Fruit fly (Drosophila melanogaster): ENCODE results near the gene Ir7b.

Gene Ir7b

dm6 chrX:7888386-7889024, 21.7 kb upstream of the Ir7b start, which contains the start of gene Acat1 (continued):
- TF ChIP-seq zen2 (GFP tag; IDR thresholded peaks at IDR 0.05; ENCODE audit: partially characterized antibody): no peak
- peak; percentile 83 for TF ChIP-seq vvl (GFP tag; IDR thresholded peaks at IDR 0.05)
- TF ChIP-seq prd (optimal IDR thresholded peaks at IDR 0.05): no peak
- TF ChIP-seq prd (GFP tag; IDR thresholded peaks at IDR 0.05): peak; percentile 72
- TF ChIP-seq CG16815 (GFP tag; optimal IDR thresholded peaks at IDR 0.05): peak; percentile 11
- TF ChIP-seq CG7271 (tag; optimal IDR thresholded peaks at IDR 0.05): peak; percentile 1
- TF ChIP-seq mirr (GFP tag; optimal IDR thresholded peaks at IDR 0.05): no peak
- 0 out of 2 replicates have a peak, but pooled peaks have one; percentile 11 for TF ChIP-seq Nf-YA (GFP tag; IDR thresholded peaks at IDR 0.05)
- peak; percentile 22; the same call in 1 of the 2 replicates for TF ChIP-seq E2f1 (GFP tag; IDR thresholded peaks at IDR 0.05)
- TF ChIP-seq CG7839 (tag; optimal IDR thresholded peaks at IDR 0.05): no peak
- peak; percentile 8 to 38 for TF ChIP-seq chif (GFP tag; optimal IDR thresholded peaks at IDR 0.05)
- TF ChIP-seq CG1603 (tag; optimal IDR thresholded peaks at IDR 0.05): no peak
- TF ChIP-seq chn (GFP tag; optimal IDR thresholded peaks at IDR 0.05): peak; percentile 53

DNA sequence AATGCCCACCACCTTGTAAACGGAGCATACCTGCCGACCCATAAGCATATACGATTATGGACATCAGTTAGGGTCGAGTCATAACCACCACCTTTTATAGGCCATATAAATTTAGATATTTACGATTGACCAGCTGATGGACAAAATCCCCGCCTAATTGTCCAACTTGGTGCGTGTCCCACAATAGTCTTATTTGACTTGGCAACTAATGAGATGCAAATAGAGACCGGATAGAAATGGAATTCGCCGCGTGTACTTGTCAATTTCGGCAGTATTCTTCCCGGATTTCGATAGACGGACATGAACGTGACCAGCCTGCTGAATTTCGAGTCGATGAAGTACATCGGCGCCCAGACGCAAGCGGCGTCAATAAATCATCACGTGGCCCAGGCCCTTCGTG, 17.6 kb upstream of the Ir7b start, which contains the start of gene Ir7g:
Gene Ir7g (plus strand): TSS at position 301 of the 400 bp plus-strand sequence.
- TF ChIP-seq lab (GFP tag; optimal IDR thresholded peaks at IDR 0.05) (no peak), cas (GFP tag; IDR thresholded peaks at IDR 0.05) (no peak), CG8944 (GFP tag; optimal IDR thresholded peaks at IDR 0.05) (no peak), luna (GFP tag; optimal IDR thresholded peaks at IDR 0.05) (no peak), Med (GFP tag) (no peak)

DNA sequence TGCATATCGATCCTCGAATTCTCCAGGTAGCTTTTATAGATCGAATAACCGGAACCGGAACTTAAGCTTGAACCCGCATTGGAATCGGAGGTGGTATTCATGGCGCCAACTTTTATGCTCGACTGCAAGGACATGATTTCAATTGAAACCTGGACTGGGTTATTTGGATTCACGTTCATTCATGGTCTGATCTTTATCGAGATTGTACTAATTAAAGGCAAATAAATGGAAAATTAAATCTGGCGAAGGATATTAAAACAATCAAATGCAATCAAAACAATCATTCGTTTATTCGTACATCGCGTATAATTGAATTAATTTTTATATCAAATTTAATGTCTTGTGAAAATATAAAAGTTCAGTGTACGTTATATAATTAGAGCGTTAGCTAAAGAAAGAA, 17.2 kb upstream of the Ir7b start, which contains the start of gene Ir7f:
Gene Ir7f (minus strand): TSS at position 101 of the 400 bp plus-strand sequence.
- TF ChIP-seq CG8478 (optimal IDR thresholded peaks at IDR 0.05) (no peak), CG1603 (tag; optimal IDR thresholded peaks at IDR 0.05) (no peak), schlank (tag; optimal IDR thresholded peaks at IDR 0.05) (no peak), CG17568 (GFP tag; optimal IDR thresholded peaks at IDR 0.05) (no peak), otp (GFP tag; IDR thresholded peaks at IDR 0.05) (no peak), bigmax (GFP tag; optimal IDR thresholded peaks at IDR 0.05) (no peak), org-1 (GFP tag; optimal IDR thresholded peaks at IDR 0.05) (no peak), h (optimal IDR thresholded peaks at IDR 0.05) (no peak), MBD-R2 (GFP tag; IDR thresholded peaks at IDR 0.05) (no peak), CG8944 (GFP tag; optimal IDR thresholded peaks at IDR 0.05) (no peak), CG18619 (GFP tag; optimal IDR thresholded peaks at IDR 0.05) (no peak), CG2202 (tag; optimal IDR thresholded peaks at IDR 0.05) (no peak), ham (GFP tag; IDR thresholded peaks at IDR 0.05) (no peak)

DNA sequence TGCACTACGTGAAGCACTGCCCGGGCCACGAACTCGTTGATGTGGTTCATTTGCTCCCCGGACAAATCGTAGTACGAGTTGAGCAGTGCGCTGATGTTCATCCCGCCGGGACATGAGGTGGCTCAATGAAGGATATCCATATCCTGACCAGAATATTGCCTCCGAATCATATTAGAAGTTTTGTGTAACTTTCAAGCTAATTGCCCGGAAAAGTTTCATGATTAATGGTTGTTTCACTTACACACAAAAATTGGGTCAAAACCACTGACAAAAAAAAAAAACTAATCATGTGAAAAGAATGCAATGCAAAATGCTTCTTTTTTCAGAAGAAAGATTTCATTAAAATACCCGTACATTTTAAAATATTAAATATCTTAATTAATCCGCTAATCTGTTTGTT, 14.8 kb upstream of the Ir7b start, which contains the start of gene Ir7e:
Gene Ir7e (minus strand): TSS at position 101 of the 400 bp plus-strand sequence.
- TF ChIP-seq CG6254 (GFP tag; optimal IDR thresholded peaks at IDR 0.05) (no peak), CG15696 (tag; optimal IDR thresholded peaks at IDR 0.05) (no peak), NK7.1 (GFP tag; optimal IDR thresholded peaks at IDR 0.05) (no peak), CG18764 (GFP tag; optimal IDR thresholded peaks at IDR 0.05) (no peak), Six4 (GFP tag; optimal IDR thresholded peaks at IDR 0.05) (no peak), gsb-n (tag; optimal IDR thresholded peaks at IDR 0.05) (no peak), CG7928 (GFP tag; optimal IDR thresholded peaks at IDR 0.05) (no peak), hkb (optimal IDR thresholded peaks at IDR 0.05) (no peak), hkb (GFP tag; IDR thresholded peaks at IDR 0.05) (no peak), Hr78 (GFP tag; optimal IDR thresholded peaks at IDR 0.05) (no peak), Sin3A (optimal IDR thresholded peaks at IDR 0.05) (no peak), en (GFP tag; optimal IDR thresholded peaks at IDR 0.05) (no peak), NFAT (GFP tag; IDR thresholded peaks at IDR 0.05) (no peak)

All from whole organism, embryonic.